Worm (Caenorhabditis elegans) whole organism, L1 larva: ENCODE data around the gene hum-4.

ENCODE experiments used
- C04F5.9 ChIP-seq: sonication (generic microtip); optimal IDR thresholded peaks from 2 replicates; lab custom pipeline; 2016; ENCODE audit warnings: missing genetic modification characterization, missing compliant biosample characterization
- Y116A8C.19 ChIP-seq: sonication (generic microtip); optimal IDR thresholded peaks from 2 replicates; lab custom pipeline; 2016; ENCODE audit warnings: missing compliant biosample characterization, missing genetic modification characterization, borderline replicate concordance
- alr-1 ChIP-seq: fragments of 200-800 bp; sonication (Bioruptor generic); optimal IDR thresholded peaks from 2 replicates; lab custom pipeline; 2018; ENCODE audit warnings: borderline replicate concordance, mild to moderate bottlenecking, missing genetic modification characterization, missing compliant biosample characterization
- ama-1 ChIP-seq: fragments of 150-350 bp; optimal IDR thresholded peaks from 2 replicates; lab custom pipeline; 2014
- ceh-63 ChIP-seq: fragments of 200-800 bp; sonication (Bioruptor generic); optimal IDR thresholded peaks from 2 replicates; lab custom pipeline; 2018; ENCODE audit warnings: mild to moderate bottlenecking, missing genetic modification characterization, missing compliant biosample characterization
- ceh-8 ChIP-seq: fragments of 200-800 bp; sonication (Bioruptor generic); optimal IDR thresholded peaks from 2 replicates; lab custom pipeline; 2018; ENCODE audit warnings: mild to moderate bottlenecking, missing genetic modification characterization, moderate library complexity, missing compliant biosample characterization
- ceh-82 ChIP-seq, 3 experiments: fragments of 150-350 bp in 1 of 3; sonication (generic microtip) in 2 of 3; optimal IDR thresholded peaks; 2 replicates each; lab custom pipeline; 2014 to 2017; ENCODE audit warnings: missing biosample characterization in 3 of 3, missing genetic modification characterization in 3 of 3
- ceh-88 ChIP-seq: fragments of 200-800 bp; sonication (Bioruptor generic); IDR thresholded peaks from 2 replicates; pipeline ENCODE4 v1.3.6; 2022; ENCODE audit warnings: missing genetic modification characterization, missing compliant biosample characterization
- ceh-90 ChIP-seq: sonication (generic microtip); optimal IDR thresholded peaks from 2 replicates; lab custom pipeline; 2016; ENCODE audit warnings: missing genetic modification characterization, missing compliant biosample characterization
- ces-1 ChIP-seq: fragments of 150-350 bp; optimal IDR thresholded peaks from 2 replicates; lab custom pipeline; 2014; ENCODE audit warnings: missing biosample characterization, missing genetic modification reagents, missing genetic modification characterization
- dpl-1 ChIP-seq, 3 experiments: fragments of 150-350 bp in 2 of 3; sonication (generic microtip) in 1 of 3; optimal IDR thresholded peaks; 2 replicates each; lab custom pipeline; 2014 to 2017; ENCODE audit warnings: missing biosample characterization in 3 of 3, missing genetic modification characterization in 3 of 3, missing genetic modification reagents in 3 of 3
- efl-1 ChIP-seq, 4 experiments: fragments of 150-350 bp; optimal IDR thresholded peaks in 3 of 4; peaks in 1 of 4; 1 replicate in 1 of 4; 2 replicates in 3 of 4; lab custom pipeline; 2014; ENCODE audit warnings: missing biosample characterization in 2 of 4, missing genetic modification characterization in 2 of 4, missing genetic modification reagents in 2 of 4
- efl-3 ChIP-seq: fragments of 200-800 bp; sonication (Bioruptor generic); optimal IDR thresholded peaks from 2 replicates; lab custom pipeline; 2018; ENCODE audit warnings: mild to moderate bottlenecking, missing genetic modification characterization, missing compliant biosample characterization
- egl-27 ChIP-seq, 2 experiments: fragments of 150-350 bp in 1 of 2; sonication (generic microtip); optimal IDR thresholded peaks; 3 replicates each; lab custom pipeline; 2017 to 2018; ENCODE audit warnings: missing biosample characterization in 2 of 2, missing genetic modification characterization in 2 of 2, missing genetic modification reagents in 2 of 2
- elt-2 ChIP-seq: sonication (generic microtip); optimal IDR thresholded peaks from 2 replicates; lab custom pipeline; 2016; ENCODE audit warnings: missing genetic modification characterization, mild to moderate bottlenecking, inconsistent platforms, missing compliant biosample characterization, missing genetic modification reagents
- fkh-10 ChIP-seq: sonication (generic microtip); optimal IDR thresholded peaks from 2 replicates; lab custom pipeline; 2017; ENCODE audit warnings: missing biosample characterization, missing genetic modification reagents, missing genetic modification characterization
- fkh-8 ChIP-seq: sonication (generic microtip); optimal IDR thresholded peaks from 2 replicates; lab custom pipeline; 2016; ENCODE audit warnings: mild to moderate bottlenecking, missing genetic modification characterization, missing compliant biosample characterization
- grh-1 ChIP-seq: fragments of 200-800 bp; sonication (Bioruptor generic); IDR thresholded peaks from 2 replicates; pipeline ENCODE4 v1.3.6; 2022; ENCODE audit warnings: missing genetic modification reagents, missing genetic modification characterization, missing compliant biosample characterization
- hlh-17 ChIP-seq: fragments of 200-800 bp; sonication (Bioruptor generic); optimal IDR thresholded peaks from 2 replicates; lab custom pipeline; 2018; ENCODE audit warnings: missing genetic modification characterization, mild to moderate bottlenecking, missing compliant biosample characterization, moderate library complexity, borderline replicate concordance
- irx-1 ChIP-seq: sonication (generic microtip); optimal IDR thresholded peaks from 2 replicates; lab custom pipeline; 2016; ENCODE audit warnings: missing genetic modification characterization, missing compliant biosample characterization
- lin-14 ChIP-seq: fragments of 200-800 bp; sonication (Bioruptor generic); optimal IDR thresholded peaks from 2 replicates; lab custom pipeline; 2018; ENCODE audit warnings: mild to moderate bottlenecking, missing genetic modification characterization, moderate library complexity, missing compliant biosample characterization
- lin-15B ChIP-seq: fragments of 150-350 bp; sonication (generic microtip); optimal IDR thresholded peaks from 3 replicates; lab custom pipeline; 2014; ENCODE audit warnings: missing biosample characterization, missing genetic modification characterization
- lin-39 ChIP-seq: fragments of 150-350 bp; optimal IDR thresholded peaks from 2 replicates; lab custom pipeline; 2014; ENCODE audit warnings: missing biosample characterization, missing genetic modification reagents, missing genetic modification characterization
- lir-3 ChIP-seq: sonication (generic microtip); optimal IDR thresholded peaks from 2 replicates; lab custom pipeline; 2016; ENCODE audit warnings: mild to moderate bottlenecking, missing genetic modification characterization, moderate library complexity, missing compliant biosample characterization; ENCODE audit not compliant: poor library complexity
- lsy-2 ChIP-seq, 2 experiments: fragments of 150-350 bp; optimal IDR thresholded peaks; 2 replicates each; lab custom pipeline; 2014; ENCODE audit warnings: missing biosample characterization in 2 of 2, missing genetic modification characterization in 2 of 2
- mab-9 ChIP-seq: fragments of 200-800 bp; sonication (Bioruptor generic); IDR thresholded peaks from 2 replicates; pipeline ENCODE4 v1.3.6; 2022; ENCODE audit warnings: missing genetic modification reagents, missing genetic modification characterization, missing compliant biosample characterization
- mdl-1 ChIP-seq, 2 experiments: fragments of 150-350 bp; optimal IDR thresholded peaks; 2 replicates each; lab custom pipeline; 2014 to 2017; ENCODE audit warnings: missing biosample characterization in 2 of 2, missing genetic modification characterization in 2 of 2, inconsistent platforms in 1 of 2
- mef-2 ChIP-seq: fragments of 150-350 bp; optimal IDR thresholded peaks from 2 replicates; lab custom pipeline; 2014; ENCODE audit warnings: missing biosample characterization, missing genetic modification characterization
- mep-1 ChIP-seq: fragments of 150-350 bp; optimal IDR thresholded peaks from 2 replicates; lab custom pipeline; 2014; ENCODE audit warnings: missing biosample characterization, missing genetic modification characterization
- nhr-12 ChIP-seq: sonication (generic microtip); optimal IDR thresholded peaks from 2 replicates; lab custom pipeline; 2017; ENCODE audit warnings: missing biosample characterization, missing genetic modification characterization
- nhr-19 ChIP-seq: fragments of 200-800 bp; sonication (Bioruptor generic); conservative IDR thresholded peaks from 2 replicates; pipeline ENCODE4 v1.3.6; 2022; ENCODE audit warnings: missing genetic modification characterization, missing compliant biosample characterization
- nhr-47 ChIP-seq: sonication (generic microtip); optimal IDR thresholded peaks from 2 replicates; lab custom pipeline; 2016; ENCODE audit warnings: mild to moderate bottlenecking, missing genetic modification characterization, moderate library complexity, missing compliant biosample characterization
- nhr-71 ChIP-seq: sonication (generic microtip); optimal IDR thresholded peaks from 2 replicates; lab custom pipeline; 2016; ENCODE audit warnings: mild to moderate bottlenecking, missing genetic modification characterization, moderate library complexity, missing compliant biosample characterization
- nhr-76 ChIP-seq: sonication (generic microtip); optimal IDR thresholded peaks from 2 replicates; lab custom pipeline; 2017; ENCODE audit warnings: missing biosample characterization, missing genetic modification characterization
- pqm-1 ChIP-seq: sonication (generic microtip); optimal IDR thresholded peaks from 3 replicates; lab custom pipeline; 2017; ENCODE audit warnings: missing biosample characterization, missing genetic modification characterization
- rnt-1 ChIP-seq: sonication (generic microtip); optimal IDR thresholded peaks from 2 replicates; lab custom pipeline; 2016; ENCODE audit warnings: mild to moderate bottlenecking, missing genetic modification characterization, moderate library complexity, missing compliant biosample characterization
- snu-23 ChIP-seq: sonication (generic microtip); optimal IDR thresholded peaks from 2 replicates; lab custom pipeline; 2016; ENCODE audit warnings: missing genetic modification characterization, missing compliant biosample characterization
- sox-4 ChIP-seq: sonication (generic microtip); optimal IDR thresholded peaks from 2 replicates; lab custom pipeline; 2016; ENCODE audit warnings: missing genetic modification characterization, missing compliant biosample characterization
- swsn-7 ChIP-seq: sonication (generic microtip); optimal IDR thresholded peaks from 2 replicates; lab custom pipeline; 2016; ENCODE audit warnings: missing genetic modification characterization, missing compliant biosample characterization
- tbx-2 ChIP-seq: sonication (generic microtip); optimal IDR thresholded peaks from 2 replicates; lab custom pipeline; 2016; ENCODE audit warnings: missing genetic modification characterization, missing compliant biosample characterization
- tlp-1 ChIP-seq: fragments of 150-350 bp; optimal IDR thresholded peaks from 2 replicates; lab custom pipeline; 2014; ENCODE audit warnings: missing biosample characterization, missing genetic modification characterization
- unc-130 ChIP-seq: fragments of 150-350 bp; optimal IDR thresholded peaks from 2 replicates; lab custom pipeline; 2017; ENCODE audit warnings: missing biosample characterization, missing genetic modification characterization, inconsistent platforms
- unc-30 ChIP-seq: sonication (generic microtip); optimal IDR thresholded peaks from 2 replicates; lab custom pipeline; 2017; ENCODE audit warnings: missing biosample characterization, missing genetic modification characterization
- unc-98 ChIP-seq: fragments of 200-800 bp; sonication (Bioruptor generic); IDR thresholded peaks from 2 replicates; pipeline ENCODE4 v1.3.6; 2022; ENCODE audit warnings: missing genetic modification characterization, missing compliant biosample characterization
- zag-1 ChIP-seq: fragments of 150-350 bp; optimal IDR thresholded peaks from 2 replicates; lab custom pipeline; 2014; ENCODE audit warnings: missing biosample characterization, missing genetic modification characterization
- ztf-4 ChIP-seq: fragments of 150-350 bp; optimal IDR thresholded peaks from 2 replicates; lab custom pipeline; 2014; ENCODE audit warnings: missing biosample characterization, missing genetic modification characterization

hum-4 gene

ce11 chrX:11477748-11478147 lies 44.4 kb upstream of the hum-4 start:
- TF ChIP-seq lin-15B (tag; lab: Kevin White, UChicago) (no peak), grh-1 (GFP tag; lab: Robert Waterston, UW) (0 out of 2 replicates have a peak, but pooled peaks have one; percentile 7), lin-14 (GFP tag; lab: Kevin White, UChicago) (peak; percentile 82), unc-98 (GFP tag; lab: Robert Waterston, UW) (no peak)
- TF ChIP-seq, all 84 proteins: peak for 2

ce11 chrX:11475780-11476179 lies 42.4 kb upstream of the hum-4 start:
- peak; percentile 88 for TF ChIP-seq lin-14 (GFP tag; lab: Kevin White, UChicago)
- TF ChIP-seq mab-9 (GFP tag; lab: Robert Waterston, UW) = no peak
- TF ChIP-seq lin-39 (tag; lab: Kevin White, UChicago) = no peak
- no peak for TF ChIP-seq irx-1
- TF ChIP-seq, all 84 proteins: peak for 1

ce11 chrX:11474605-11475385 lies 41.4 kb upstream of the hum-4 start:
- TF ChIP-seq rnt-1 (tag; lab: Kevin White, UChicago) (peak; percentile 62), nhr-47 (tag; lab: Kevin White, UChicago) (no peak), unc-130 (peak; percentile 53), nhr-71 (peak; percentile 73), mef-2 (tag; lab: Kevin White, UChicago) (no peak), zag-1 (no peak), dpl-1 (GFP tag; optimal IDR thresholded peaks at IDR 0.05; lab: Kevin White, UChicago) (no peak), lin-14 (GFP tag; lab: Kevin White, UChicago) (peak; percentile 79), mdl-1 (tag; optimal IDR thresholded peaks at IDR 0.05; lab: Kevin White, UChicago) (peak in 1 of 2 experiments; percentile 44), egl-27 (tag; optimal IDR thresholded peaks at IDR 0.05; lab: Kevin White, UChicago) (no peak), elt-2 (no peak), snu-23 (GFP tag; lab: Kevin White, UChicago) (peak; percentile 18), mep-1 (tag; lab: Kevin White, UChicago) (peak; percentile 0), ceh-90 (tag; lab: Kevin White, UChicago) (no peak), nhr-76 (tag; lab: Kevin White, UChicago) (no peak), ceh-88 (GFP tag; lab: Robert Waterston, UW) (no peak), lsy-2 (tag; optimal IDR thresholded peaks at IDR 0.05; lab: Kevin White, UChicago) (peak in 1 of 2 experiments; percentile 17), fkh-10 (GFP tag; lab: Kevin White, UChicago) (peak; percentile 46), ama-1 (no peak), ztf-4 (tag; lab: Kevin White, UChicago) (no peak), unc-30 (tag; lab: Kevin White, UChicago) (no peak), pqm-1 (tag; lab: Kevin White, UChicago) (no peak), nhr-12 (no peak), sox-4 (no peak), C04F5.9 (no peak), swsn-7 (tag; lab: Kevin White, UChicago) (peak; percentile 3), efl-1 (optimal IDR thresholded peaks at IDR 0.05; lab: Kevin White, UChicago) (no peak), efl-1 (GFP tag; optimal IDR thresholded peaks at IDR 0.05 in 1 of 2; lab: Kevin White, UChicago) (peak in 1 of 2 experiments; percentile 37), alr-1 (tag; lab: Kevin White, UChicago) (no peak), ceh-82 (tag; optimal IDR thresholded peaks at IDR 0.05; lab: Kevin White, UChicago) (peak in 1 of 3 experiments; percentile 9), tlp-1 (tag; lab: Kevin White, UChicago) (no peak), hlh-17 (GFP tag; lab: Kevin White, UChicago) (no peak), efl-3 (GFP tag; lab: Kevin White, UChicago) (no peak), tbx-2 (tag; lab: Kevin White, UChicago) (no peak), ceh-8 (no peak), Y116A8C.19 (no peak), fkh-8 (tag; lab: Kevin White, UChicago) (no peak), nhr-19 (GFP tag; lab: Robert Waterston, UW) (peak; percentile 34; the same call in 1 of the 2 replicates), lir-3 (no peak), ceh-63 (GFP tag; lab: Kevin White, UChicago) (no peak), ces-1 (GFP tag; lab: Kevin White, UChicago) (no peak)
